Fruit fly (Drosophila melanogaster) whole organism, embryonic: ENCODE results near the gene CG10467.

Experiments
- Ada2b ChIP-seq: fragments of 200-800 bp; sonication (Bioruptor generic); IDR thresholded peaks from 2 replicates; pipeline ENCODE4 v1.3.6; 2022; ENCODE audit warnings: missing biosample characterization, missing genetic modification characterization
- Blimp-1 ChIP-seq: fragments of 200-800 bp; sonication (Bioruptor generic); optimal IDR thresholded peaks from 3 replicates; lab custom pipeline; 2018; ENCODE audit warnings: missing biosample characterization, missing genetic modification characterization, mild to moderate bottlenecking, moderate library complexity, missing genetic modification reagents
- CG10321 ChIP-seq: fragments of 200-800 bp; sonication (Bioruptor generic); IDR thresholded peaks from 2 replicates; pipeline ENCODE4 v1.3.6; 2022; ENCODE audit warnings: missing biosample characterization, missing genetic modification characterization
- CG10462 ChIP-seq: fragments of 200-800 bp; sonication (Bioruptor generic); optimal IDR thresholded peaks from 2 replicates; lab custom pipeline; 2016; ENCODE audit warnings: missing biosample characterization, missing genetic modification characterization
- CG10654 ChIP-seq: fragments of 200-800 bp; sonication (Bioruptor generic); optimal IDR thresholded peaks from 2 replicates; lab custom pipeline; 2016; ENCODE audit warnings: missing biosample characterization, missing genetic modification characterization
- CG11093 ChIP-seq: fragments of 200-800 bp; sonication (Bioruptor generic); IDR thresholded peaks from 3 replicates; pipeline ENCODE4 v1.3.6; 2022; ENCODE audit warnings: missing biosample characterization, missing genetic modification characterization
- CG1233 ChIP-seq: fragments of 200-800 bp; sonication (Bioruptor generic); optimal IDR thresholded peaks from 4 replicates; lab custom pipeline; 2018; ENCODE audit warnings: missing biosample characterization, mild to moderate bottlenecking, missing genetic modification characterization
- CG13296 ChIP-seq: fragments of 200-800 bp; sonication (Bioruptor generic); optimal IDR thresholded peaks from 3 replicates; lab custom pipeline; 2018; ENCODE audit warnings: missing biosample characterization, mild to moderate bottlenecking, missing genetic modification characterization
- CG14860 ChIP-seq: fragments of 200-800 bp; sonication (Bioruptor generic); IDR thresholded peaks from 3 replicates; pipeline ENCODE4 v1.3.6; 2022; ENCODE audit warnings: missing biosample characterization, missing genetic modification characterization; ENCODE audit not compliant: partially characterized antibody
- CG15073 ChIP-seq: fragments of 200-800 bp; sonication (Bioruptor generic); optimal IDR thresholded peaks from 2 replicates; lab custom pipeline; 2016; ENCODE audit warnings: missing biosample characterization, missing genetic modification characterization
- CG16779 ChIP-seq: fragments of 200-800 bp; sonication (Bioruptor generic); IDR thresholded peaks from 2 replicates; pipeline ENCODE4 v1.3.6; 2022; ENCODE audit warnings: missing biosample characterization, missing genetic modification characterization
- CG17361 ChIP-seq: fragments of 200-800 bp; sonication (Bioruptor generic); IDR thresholded peaks from 3 replicates; pipeline ENCODE4 v1.3.6; 2022; ENCODE audit warnings: missing biosample characterization, missing genetic modification characterization
- CG2712 ChIP-seq: fragments of 200-800 bp; optimal IDR thresholded peaks from 3 replicates; lab custom pipeline; 2019; ENCODE audit warnings: missing biosample characterization, mild to moderate bottlenecking, missing genetic modification characterization, moderate library complexity
- CG2889 ChIP-seq: fragments of 200-800 bp; sonication (Bioruptor generic); IDR thresholded peaks from 3 replicates; pipeline ENCODE4 v1.3.6; 2022; ENCODE audit warnings: missing biosample characterization, missing genetic modification characterization
- CG32532 ChIP-seq: fragments of 200-800 bp; sonication (Bioruptor generic); IDR thresholded peaks from 2 replicates; pipeline ENCODE4 v1.3.6; 2022; ENCODE audit warnings: missing biosample characterization, missing genetic modification characterization
- CG33557 ChIP-seq: fragments of 200-800 bp; sonication (Bioruptor generic); optimal IDR thresholded peaks from 2 replicates; lab custom pipeline; 2019; ENCODE audit warnings: missing biosample characterization, mild to moderate bottlenecking, missing genetic modification characterization, moderate library complexity
- CG3407 ChIP-seq: fragments of 200-800 bp; sonication (Bioruptor generic); optimal IDR thresholded peaks from 2 replicates; lab custom pipeline; 2018; ENCODE audit warnings: missing biosample characterization, mild to moderate bottlenecking, missing genetic modification characterization
- CG4820 ChIP-seq: fragments of 200-800 bp; sonication (Bioruptor generic); optimal IDR thresholded peaks from 3 replicates; lab custom pipeline; 2016; ENCODE audit warnings: missing biosample characterization, missing genetic modification characterization
- CG5245 ChIP-seq: fragments of 200-800 bp; sonication (Bioruptor generic); optimal IDR thresholded peaks from 3 replicates; lab custom pipeline; 2016; ENCODE audit warnings: missing biosample characterization, missing genetic modification characterization
- CG6175 ChIP-seq: fragments of 200-800 bp; sonication (Bioruptor generic); IDR thresholded peaks from 3 replicates; pipeline ENCODE4 v1.3.6; 2022; ENCODE audit warnings: missing biosample characterization, missing genetic modification characterization
- CG7357 ChIP-seq: fragments of 200-800 bp; sonication (Bioruptor generic); IDR thresholded peaks from 3 replicates; pipeline ENCODE4 v1.3.6; 2022; ENCODE audit warnings: missing biosample characterization, missing genetic modification characterization
- CG7839 ChIP-seq: fragments of 200-800 bp; sonication (Bioruptor generic); optimal IDR thresholded peaks from 3 replicates; lab custom pipeline; 2018; ENCODE audit warnings: missing biosample characterization, mild to moderate bottlenecking, missing genetic modification characterization, moderate library complexity
- CG9727 ChIP-seq: fragments of 200-800 bp; sonication (Bioruptor generic); optimal IDR thresholded peaks from 3 replicates; lab custom pipeline; 2017; ENCODE audit warnings: missing biosample characterization, mild to moderate bottlenecking, missing genetic modification characterization
- CHES-1-like ChIP-seq: fragments of 200-800 bp; sonication (Bioruptor generic); optimal IDR thresholded peaks from 2 replicates; lab custom pipeline; 2016; ENCODE audit warnings: missing biosample characterization, missing genetic modification characterization
- D ChIP-seq, 2 experiments: fragments of 200-800 bp in 1 of 2; fragments of >200 bp in 1 of 2; sonication (Bioruptor generic) in 1 of 2; optimal IDR thresholded peaks; 2 replicates in 1 of 2; 3 replicates in 1 of 2; lab custom pipeline; 2017; ENCODE audit warnings: mild to moderate bottlenecking in 1 of 2, missing biosample characterization in 1 of 2, missing genetic modification characterization in 1 of 2, missing genetic modification reagents in 1 of 2
- D19B ChIP-seq: fragments of 200-800 bp; sonication (Bioruptor generic); optimal IDR thresholded peaks from 2 replicates; lab custom pipeline; 2017; ENCODE audit warnings: missing biosample characterization, mild to moderate bottlenecking, missing genetic modification characterization
- Elba2 ChIP-seq: fragments of 200-800 bp; sonication (Bioruptor generic); optimal IDR thresholded peaks from 3 replicates; lab custom pipeline; 2016; ENCODE audit warnings: missing biosample characterization, missing genetic modification characterization
- GATAe ChIP-seq: fragments of 200-800 bp; sonication (Bioruptor generic); conservative IDR thresholded peaks from 2 replicates; pipeline ENCODE4 v1.3.6; 2022; ENCODE audit warnings: missing biosample characterization, missing genetic modification characterization
- Hmr ChIP-seq: fragments of 200-800 bp; sonication (Bioruptor generic); optimal IDR thresholded peaks from 3 replicates; lab custom pipeline; 2017; ENCODE audit warnings: mild to moderate bottlenecking, missing biosample characterization, missing genetic modification reagents, missing genetic modification characterization
- Meics ChIP-seq: fragments of 200-800 bp; sonication (Bioruptor generic); optimal IDR thresholded peaks from 2 replicates; lab custom pipeline; 2017; ENCODE audit warnings: missing biosample characterization, mild to moderate bottlenecking, missing genetic modification characterization
- Mes4 ChIP-seq: fragments of 200-800 bp; sonication (Bioruptor generic); optimal IDR thresholded peaks from 2 replicates; lab custom pipeline; 2016; ENCODE audit warnings: missing biosample characterization, missing genetic modification characterization
- Sox100B ChIP-seq: fragments of 200-800 bp; sonication (Bioruptor generic); optimal IDR thresholded peaks from 3 replicates; lab custom pipeline; 2018; ENCODE audit warnings: missing biosample characterization, mild to moderate bottlenecking, missing genetic modification characterization
- Sox102F ChIP-seq: fragments of 200-800 bp; sonication (Bioruptor generic); optimal IDR thresholded peaks from 2 replicates; lab custom pipeline; 2018; ENCODE audit warnings: missing biosample characterization, mild to moderate bottlenecking, missing genetic modification characterization, moderate library complexity
- Sry-β ChIP-seq: fragments of 200-800 bp; sonication (Bioruptor generic); optimal IDR thresholded peaks from 2 replicates; lab custom pipeline; 2018; ENCODE audit warnings: missing biosample characterization, mild to moderate bottlenecking, missing genetic modification characterization, moderate library complexity
- Ssrp ChIP-seq: fragments of 200-800 bp; sonication (Bioruptor generic); optimal IDR thresholded peaks from 2 replicates; lab custom pipeline; 2018; ENCODE audit warnings: missing biosample characterization, mild to moderate bottlenecking, missing genetic modification characterization, moderate library complexity
- exex ChIP-seq: fragments of 200-800 bp; sonication (Bioruptor generic); optimal IDR thresholded peaks from 4 replicates; lab custom pipeline; 2018; ENCODE audit warnings: missing biosample characterization, mild to moderate bottlenecking, missing genetic modification characterization, moderate library complexity
- gcm ChIP-seq: fragments of 200-800 bp; sonication (Bioruptor generic); optimal IDR thresholded peaks from 2 replicates; lab custom pipeline; 2019; ENCODE audit warnings: missing biosample characterization, mild to moderate bottlenecking, missing genetic modification characterization, moderate library complexity
- gcm2 ChIP-seq: fragments of 200-800 bp; sonication (Bioruptor generic); optimal IDR thresholded peaks from 2 replicates; lab custom pipeline; 2016; ENCODE audit warnings: missing biosample characterization, missing genetic modification characterization
- gem ChIP-seq: fragments of 200-800 bp; sonication (Bioruptor generic); optimal IDR thresholded peaks from 2 replicates; lab custom pipeline; 2019; ENCODE audit warnings: missing biosample characterization, mild to moderate bottlenecking, missing genetic modification characterization, moderate library complexity
- gsb ChIP-seq: fragments of 200-800 bp; sonication (Bioruptor generic); IDR thresholded peaks from 2 replicates; pipeline ENCODE4 v1.3.6; 2022; ENCODE audit warnings: missing biosample characterization, missing genetic modification characterization
- kay ChIP-seq: fragments of 200-800 bp; sonication (Bioruptor generic); optimal IDR thresholded peaks from 2 replicates; lab custom pipeline; 2016; ENCODE audit warnings: missing biosample characterization, missing genetic modification characterization
- pan ChIP-seq, 4 experiments: fragments of >200 bp in 3 of 4; fragments of 200-800 bp in 1 of 4; sonication (Bioruptor generic) in 1 of 4; optimal IDR thresholded peaks in 3 of 4; IDR thresholded peaks in 1 of 4; 2 replicates each; pipeline versions ENCODE4 v1.3.6 to Lab custom; 2017 to 2022; ENCODE audit warnings: missing biosample characterization in 2 of 4, missing genetic modification characterization in 2 of 4, mixed read lengths in 1 of 4
- phol ChIP-seq: fragments of 200-800 bp; sonication (Bioruptor generic); optimal IDR thresholded peaks from 3 replicates; lab custom pipeline; 2018; ENCODE audit warnings: missing biosample characterization, mild to moderate bottlenecking, missing genetic modification characterization, moderate library complexity
- sens ChIP-seq: fragments of 200-800 bp; sonication (Bioruptor generic); peaks from one replicate; lab custom pipeline; 2016; ENCODE audit warnings: missing biosample characterization, missing genetic modification characterization
- slp2 ChIP-seq: fragments of 200-800 bp; sonication (Bioruptor generic); optimal IDR thresholded peaks from 2 replicates; lab custom pipeline; 2016; ENCODE audit warnings: missing biosample characterization, missing genetic modification characterization
- sr ChIP-seq: fragments of 200-800 bp; sonication (Bioruptor generic); IDR thresholded peaks from 3 replicates; pipeline ENCODE4 v1.3.6; 2022; ENCODE audit warnings: missing biosample characterization, missing genetic modification characterization
- stwl ChIP-seq: fragments of 200-800 bp; sonication (Bioruptor generic); optimal IDR thresholded peaks from 3 replicates; lab custom pipeline; 2018; ENCODE audit warnings: missing biosample characterization, mild to moderate bottlenecking, missing genetic modification characterization, moderate library complexity
- wor ChIP-seq: fragments of 200-800 bp; sonication (Bioruptor generic); IDR thresholded peaks from 2 replicates; pipeline ENCODE4 v1.3.6; 2022; ENCODE audit warnings: missing biosample characterization, missing genetic modification characterization
- z ChIP-seq: fragments of 200-800 bp; sonication (Bioruptor generic); IDR thresholded peaks from 3 replicates; pipeline ENCODE4 v1.3.6; 2022; ENCODE audit warnings: missing biosample characterization, missing genetic modification characterization

CG10467 gene

DNA sequence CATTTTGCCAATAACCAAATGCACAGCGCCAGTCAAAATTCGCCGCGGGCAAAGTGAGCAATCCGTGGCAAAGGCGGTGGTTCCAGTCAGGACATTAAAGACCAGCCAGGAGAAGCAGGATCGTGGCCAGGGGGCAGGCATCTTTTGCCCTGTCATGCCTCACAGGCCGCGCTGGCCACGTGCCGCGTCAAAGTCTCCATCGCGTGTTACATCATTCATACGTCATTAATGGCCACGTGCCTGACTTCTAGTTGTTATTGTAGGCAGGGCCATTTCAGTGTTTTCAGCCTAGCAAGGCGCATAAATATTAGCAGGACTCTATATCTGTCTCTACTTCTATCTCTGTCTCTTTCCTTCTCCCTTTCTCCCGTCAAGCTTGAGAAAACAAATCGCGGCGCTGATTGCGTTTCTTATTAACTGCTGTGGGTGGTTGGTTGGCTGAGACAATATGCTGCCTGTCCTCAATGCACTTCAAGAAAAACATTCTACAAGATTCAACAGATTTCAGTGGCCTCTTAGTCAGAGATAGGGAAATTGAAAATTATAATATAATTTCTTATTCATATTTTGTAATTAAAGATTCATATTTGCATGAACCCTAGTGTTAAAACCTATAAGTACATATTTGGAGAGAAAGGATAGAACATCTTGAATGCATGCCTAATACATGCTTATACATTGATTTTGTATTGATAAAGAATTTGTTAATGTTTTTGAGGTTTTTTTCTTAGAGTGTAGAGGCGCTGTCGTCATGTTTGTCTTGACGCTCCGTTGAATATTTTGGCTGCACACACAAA, 13.9 kb upstream of the CG10467 start:
- no peak for TF ChIP-seq CG2889
- TF ChIP-seq Ada2b, result no peak
- TF ChIP-seq sr (GFP tag; lab: Robert Waterston, UW), result no peak
- peak; percentile 50; the same call in 1 of the 3 replicates for TF ChIP-seq CG17361
- no peak for TF ChIP-seq CG14860 (GFP tag; lab: Robert Waterston, UW)
- TF ChIP-seq sens (GFP tag; lab: Kevin White, UChicago), result peak; percentile 6
- no peak for TF ChIP-seq CG9727
- TF ChIP-seq pan (optimal IDR thresholded peaks at IDR 0.05; lab: Kevin White, UChicago), result no peak
- TF ChIP-seq pan (GFP tag; optimal IDR thresholded peaks at IDR 0.05 in 1 of 2, IDR thresholded peaks at IDR 0.05 in 1 of 2), result no peak
- TF ChIP-seq CG3407 (GFP tag; lab: Kevin White, UChicago), result no peak
- no peak for TF ChIP-seq CG4820
- no peak for TF ChIP-seq CG10654 (GFP tag; lab: Kevin White, UChicago)
- no peak for TF ChIP-seq CG10462 (GFP tag; lab: Kevin White, UChicago)
- TF ChIP-seq Hmr (GFP tag; lab: Kevin White, UChicago), result no peak
- no peak for TF ChIP-seq exex (tag; lab: Kevin White, UChicago)
- no peak for TF ChIP-seq CG33557 (GFP tag; lab: Kevin White, UChicago)
- no peak for TF ChIP-seq kay
- TF ChIP-seq z (GFP tag; lab: Robert Waterston, UW), result no peak
- no peak for TF ChIP-seq CG1233 (GFP tag; lab: Kevin White, UChicago)
- no peak for TF ChIP-seq wor (GFP tag; lab: Robert Waterston, UW)
- no peak for TF ChIP-seq Meics
- peak; percentile 53 for TF ChIP-seq gem (tag; lab: Kevin White, UChicago)
- TF ChIP-seq CG6175 (GFP tag; lab: Robert Waterston, UW), result no peak
- no peak for TF ChIP-seq CG13296 (GFP tag; lab: Kevin White, UChicago)
- TF ChIP-seq Sox100B (GFP tag; lab: Kevin White, UChicago), result peak; percentile 44
- TF ChIP-seq D (optimal IDR thresholded peaks at IDR 0.05; lab: Kevin White, UChicago), result no peak
- peak; percentile 27 for TF ChIP-seq D (GFP tag; optimal IDR thresholded peaks at IDR 0.05; lab: Kevin White, UChicago)
- no peak for TF ChIP-seq stwl (tag; lab: Kevin White, UChicago)
- TF ChIP-seq Sry-β (GFP tag; lab: Kevin White, UChicago), result no peak
- TF ChIP-seq CHES-1-like (GFP tag; lab: Kevin White, UChicago), result no peak
- TF ChIP-seq gsb, result no peak
- TF ChIP-seq slp2 (GFP tag; lab: Kevin White, UChicago), result no peak
- TF ChIP-seq phol, result peak; percentile 43
- TF ChIP-seq Blimp-1, result peak; percentile 47
- no peak for TF ChIP-seq CG15073 (GFP tag; lab: Kevin White, UChicago)
- no peak for TF ChIP-seq Mes4 (GFP tag; lab: Kevin White, UChicago)
- peak; percentile 60 for TF ChIP-seq CG2712 (tag; lab: Kevin White, UChicago)
- peak; percentile 34 for TF ChIP-seq Ssrp
- TF ChIP-seq CG7357 (GFP tag; lab: Robert Waterston, UW), result no peak
- TF ChIP-seq CG10321 (GFP tag; lab: Robert Waterston, UW), result no peak
- TF ChIP-seq CG7839, result peak; percentile 19
- no peak for TF ChIP-seq gcm (GFP tag; lab: Kevin White, UChicago)
- peak; percentile 8 for TF ChIP-seq Sox102F (GFP tag; lab: Kevin White, UChicago)
- TF ChIP-seq CG11093 (GFP tag; lab: Robert Waterston, UW), result no peak
- TF ChIP-seq Elba2, result no peak
- no peak for TF ChIP-seq D19B
- TF ChIP-seq gcm2 (GFP tag; lab: Kevin White, UChicago), result no peak
- TF ChIP-seq CG16779, result no peak
- TF ChIP-seq CG32532, result no peak
- no peak for TF ChIP-seq GATAe (GFP tag; lab: Robert Waterston, UW)
- no peak for TF ChIP-seq CG5245
